Fruit fly (Drosophila melanogaster) whole organism, embryonic: Measurements from ENCODE around the gene amrt.

Source experiments
- CG6765 ChIP-seq: fragments of 200-800 bp; sonication (Bioruptor generic); optimal IDR thresholded peaks from 3 replicates; lab custom pipeline; 2017; ENCODE audit warnings: missing biosample characterization, mild to moderate bottlenecking, missing genetic modification characterization
- Lpt ChIP-seq: fragments of >200 bp; optimal IDR thresholded peaks from 2 replicates; lab custom pipeline; 2018; ENCODE audit warnings: missing biosample characterization, missing genetic modification characterization

DNA sequence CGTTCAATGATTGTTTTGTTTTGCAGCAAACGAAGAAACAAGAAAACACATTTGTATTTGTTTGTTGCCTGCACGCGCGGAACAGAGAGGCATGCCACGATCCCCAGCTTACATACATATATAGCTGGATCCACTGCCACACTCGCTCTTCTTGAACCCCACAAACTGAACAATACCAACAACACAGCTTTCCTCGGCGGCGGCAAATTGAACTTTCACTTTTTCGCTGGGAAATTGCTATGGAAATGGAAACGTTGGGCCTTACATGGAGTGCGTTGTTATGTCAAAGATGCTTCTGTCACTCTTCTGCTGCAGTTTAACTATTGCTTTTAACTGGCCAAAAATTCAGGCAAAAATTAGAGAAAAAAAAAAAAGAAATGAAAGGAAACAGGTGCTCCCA lies 37.4 kb downstream of the amrt start:
- TF ChIP-seq CG6765 (GFP tag; lab: Kevin White, UChicago) (no peak), Lpt (GFP tag; lab: Kevin White, UChicago) (no peak)
